Worm (Caenorhabditis elegans) whole organism, L3 larva: Measurements from ENCODE around the gene gly-3.

Experiments
- R02D3.7 ChIP-seq: fragments of 150-350 bp; optimal IDR thresholded peaks from 2 replicates; lab custom pipeline; 2014; ENCODE audit warnings: missing biosample characterization, missing genetic modification characterization
- ZK546.5 ChIP-seq: sonication (generic microtip); optimal IDR thresholded peaks from 2 replicates; lab custom pipeline; 2017; ENCODE audit warnings: missing biosample characterization, missing genetic modification characterization
- aly-2 ChIP-seq: fragments of 150-350 bp; optimal IDR thresholded peaks from 2 replicates; lab custom pipeline; 2014; ENCODE audit warnings: missing biosample characterization, missing genetic modification characterization
- ceh-28 ChIP-seq: fragments of 150-350 bp; optimal IDR thresholded peaks from 2 replicates; lab custom pipeline; 2014; ENCODE audit warnings: missing biosample characterization, missing genetic modification reagents, missing genetic modification characterization
- ceh-82 ChIP-seq: fragments of 150-350 bp; optimal IDR thresholded peaks from 2 replicates; lab custom pipeline; 2014; ENCODE audit warnings: missing biosample characterization, missing genetic modification characterization
- ceh-9 ChIP-seq: sonication (generic microtip); optimal IDR thresholded peaks from 2 replicates; lab custom pipeline; 2018; ENCODE audit warnings: missing biosample characterization, missing genetic modification characterization
- daf-12 ChIP-seq: fragments of 150-350 bp; optimal IDR thresholded peaks from 2 replicates; lab custom pipeline; 2014; ENCODE audit warnings: missing biosample characterization, missing genetic modification reagents, missing genetic modification characterization
- egl-5 ChIP-seq: fragments of 150-350 bp; optimal IDR thresholded peaks from 2 replicates; lab custom pipeline; 2017; ENCODE audit warnings: missing biosample characterization, missing genetic modification reagents, missing genetic modification characterization, inconsistent platforms
- elt-1 ChIP-seq: fragments of 150-350 bp; optimal IDR thresholded peaks from 2 replicates; lab custom pipeline; 2014; ENCODE audit warnings: missing biosample characterization, missing genetic modification characterization
- elt-2 ChIP-seq: sonication (generic microtip); optimal IDR thresholded peaks from 2 replicates; lab custom pipeline; 2016; ENCODE audit warnings: missing genetic modification reagents, mild to moderate bottlenecking, missing genetic modification characterization, missing compliant biosample characterization
- elt-3 ChIP-seq, 3 experiments: fragments of 150-350 bp in 1 of 3; sonication (generic microtip) in 2 of 3; optimal IDR thresholded peaks; 2 replicates in 2 of 3; 4 replicates in 1 of 3; lab custom pipeline; 2014 to 2017; ENCODE audit warnings: missing biosample characterization in 3 of 3, missing genetic modification characterization in 3 of 3
- eor-1 ChIP-seq, 2 experiments: fragments of 150-350 bp; optimal IDR thresholded peaks; 2 replicates each; lab custom pipeline; 2014 to 2018; ENCODE audit warnings: missing biosample characterization in 2 of 2, missing genetic modification characterization in 2 of 2
- fkh-10 ChIP-seq: sonication (generic microtip); optimal IDR thresholded peaks from 2 replicates; lab custom pipeline; 2017; ENCODE audit warnings: missing biosample characterization, missing genetic modification reagents, missing genetic modification characterization
- fos-1 ChIP-seq: fragments of 150-350 bp; optimal IDR thresholded peaks from 2 replicates; lab custom pipeline; 2014; ENCODE audit warnings: missing biosample characterization, missing genetic modification characterization
- hmg-11 ChIP-seq: sonication (generic microtip); optimal IDR thresholded peaks from 2 replicates; lab custom pipeline; 2016; ENCODE audit warnings: missing genetic modification characterization, missing compliant biosample characterization
- jun-1 ChIP-seq: fragments of 150-350 bp; optimal IDR thresholded peaks from 2 replicates; lab custom pipeline; 2014; ENCODE audit warnings: missing biosample characterization, missing genetic modification reagents, missing genetic modification characterization
- lin-15B ChIP-seq: fragments of 150-350 bp; optimal IDR thresholded peaks from 2 replicates; lab custom pipeline; 2014; ENCODE audit warnings: missing biosample characterization, missing genetic modification characterization
- lin-39 ChIP-seq: fragments of 150-350 bp; optimal IDR thresholded peaks from 2 replicates; lab custom pipeline; 2018; ENCODE audit warnings: missing biosample characterization, missing genetic modification reagents, missing genetic modification characterization
- lsy-12 ChIP-seq: sonication (generic microtip); optimal IDR thresholded peaks from 2 replicates; lab custom pipeline; 2016; ENCODE audit warnings: mild to moderate bottlenecking, missing genetic modification characterization, missing compliant biosample characterization
- mml-1 ChIP-seq: fragments of 150-350 bp; sonication (generic microtip); optimal IDR thresholded peaks from 3 replicates; lab custom pipeline; 2014; ENCODE audit warnings: missing biosample characterization, missing genetic modification characterization
- nhr-23 ChIP-seq: fragments of 150-350 bp; optimal IDR thresholded peaks from 2 replicates; lab custom pipeline; 2014; ENCODE audit warnings: missing biosample characterization, missing genetic modification reagents, missing genetic modification characterization
- nhr-237 ChIP-seq: fragments of 150-350 bp; optimal IDR thresholded peaks from 2 replicates; lab custom pipeline; 2014; ENCODE audit warnings: missing biosample characterization, missing genetic modification characterization
- nhr-25 ChIP-seq: sonication (generic microtip); optimal IDR thresholded peaks from 2 replicates; lab custom pipeline; 2017; ENCODE audit warnings: missing biosample characterization, missing genetic modification characterization
- nhr-28 ChIP-seq: fragments of 150-350 bp; optimal IDR thresholded peaks from 2 replicates; lab custom pipeline; 2014; ENCODE audit warnings: missing biosample characterization, missing genetic modification characterization
- nhr-43 ChIP-seq: sonication (generic microtip); optimal IDR thresholded peaks from 2 replicates; lab custom pipeline; 2016; ENCODE audit warnings: mild to moderate bottlenecking, missing genetic modification characterization, missing compliant biosample characterization; ENCODE audit not compliant: poor library complexity, severe bottlenecking
- nhr-67 ChIP-seq: fragments of 150-350 bp; optimal IDR thresholded peaks from 2 replicates; lab custom pipeline; 2014; ENCODE audit warnings: missing biosample characterization, missing genetic modification characterization
- nhr-76 ChIP-seq: fragments of 150-350 bp; sonication (generic microtip); optimal IDR thresholded peaks from 5 replicates; lab custom pipeline; 2014; ENCODE audit warnings: missing biosample characterization, missing genetic modification characterization
- pha-4 ChIP-seq: fragments of 150-350 bp; optimal IDR thresholded peaks from 2 replicates; lab custom pipeline; 2014; ENCODE audit warnings: missing biosample characterization, missing genetic modification reagents, missing genetic modification characterization
- pqm-1 ChIP-seq: fragments of 150-350 bp; optimal IDR thresholded peaks from 2 replicates; lab custom pipeline; 2017; ENCODE audit warnings: missing biosample characterization, missing genetic modification characterization, inconsistent platforms
- skn-1 ChIP-seq: fragments of 150-350 bp; optimal IDR thresholded peaks from 2 replicates; lab custom pipeline; 2014; ENCODE audit warnings: missing biosample characterization, missing genetic modification characterization
- tbx-2 ChIP-seq: sonication (generic microtip); optimal IDR thresholded peaks from 2 replicates; lab custom pipeline; 2016; ENCODE audit warnings: mild to moderate bottlenecking, missing genetic modification characterization, missing compliant biosample characterization
- unc-39 ChIP-seq: sonication (generic microtip); optimal IDR thresholded peaks from 4 replicates; lab custom pipeline; 2017; ENCODE audit warnings: missing biosample characterization, missing genetic modification characterization
- unc-62 ChIP-seq: fragments of 150-350 bp; sonication (generic microtip); optimal IDR thresholded peaks from 4 replicates; lab custom pipeline; 2014; ENCODE audit warnings: missing biosample characterization, missing genetic modification reagents, missing genetic modification characterization
- zag-1 ChIP-seq: fragments of 150-350 bp; optimal IDR thresholded peaks from 2 replicates; lab custom pipeline; 2014; ENCODE audit warnings: missing biosample characterization, missing genetic modification characterization
- ztf-11 ChIP-seq: fragments of 150-350 bp; optimal IDR thresholded peaks from 2 replicates; lab custom pipeline; 2014; ENCODE audit warnings: missing biosample characterization, missing genetic modification characterization

The gly-3 gene

ce11 chrIII:7880132-7880715, 37.3 kb downstream of the gly-3 start:
- TF ChIP-seq nhr-28 (no peak), mml-1 (tag; lab: Kevin White, UChicago) (no peak), eor-1 (tag; optimal IDR thresholded peaks at IDR 0.05; lab: Kevin White, UChicago) (no peak), elt-2 (tag; lab: Kevin White, UChicago) (no peak), elt-3 (tag; optimal IDR thresholded peaks at IDR 0.05; lab: Kevin White, UChicago) (no peak), ceh-28 (no peak), ceh-82 (tag; lab: Kevin White, UChicago) (no peak), daf-12 (tag; lab: Kevin White, UChicago) (no peak), skn-1 (tag; lab: Kevin White, UChicago) (no peak), pha-4 (no peak), aly-2 (tag; lab: Kevin White, UChicago) (no peak), nhr-67 (tag; lab: Kevin White, UChicago) (no peak), ceh-9 (tag; lab: Kevin White, UChicago) (no peak), lsy-12 (tag; lab: Kevin White, UChicago) (no peak), nhr-43 (tag; lab: Kevin White, UChicago) (no peak), tbx-2 (no peak)

- no peak for TF ChIP-seq pqm-1
- no peak for TF ChIP-seq ceh-9 (tag; lab: Kevin White, UChicago)
- no peak for TF ChIP-seq ZK546.5 (tag; lab: Kevin White, UChicago)
- TF ChIP-seq lin-15B (tag; lab: Kevin White, UChicago): no peak
- TF ChIP-seq elt-3 (tag; optimal IDR thresholded peaks at IDR 0.05; lab: Kevin White, UChicago): no peak
- no peak for TF ChIP-seq nhr-43 (tag; lab: Kevin White, UChicago)
- TF ChIP-seq zag-1 (tag; lab: Kevin White, UChicago): no peak
- no peak for TF ChIP-seq nhr-76 (tag; lab: Kevin White, UChicago)
- TF ChIP-seq nhr-237 (tag; lab: Kevin White, UChicago): no peak
- no peak for TF ChIP-seq lin-39 (tag; lab: Kevin White, UChicago)
- no peak for TF ChIP-seq nhr-67 (tag; lab: Kevin White, UChicago)
- TF ChIP-seq skn-1 (tag; lab: Kevin White, UChicago): no peak
- no peak for TF ChIP-seq lsy-12 (tag; lab: Kevin White, UChicago)
- TF ChIP-seq elt-1 (tag; lab: Kevin White, UChicago): no peak
- TF ChIP-seq ceh-28: no peak
- no peak for TF ChIP-seq tbx-2
- TF ChIP-seq, all 47 proteins: peak for 0
Measured at ce11 chrIII:7878852-7879329, 38.7 kb downstream of the gly-3 start, which contains the start of gene sup-18. sup-18 (minus strand) TSS chrIII:7878902.

- TF ChIP-seq nhr-237 (tag; lab: Kevin White, UChicago) (no peak), jun-1 (tag; lab: Kevin White, UChicago) (no peak), skn-1 (tag; lab: Kevin White, UChicago) (no peak), hmg-11 (tag; lab: Kevin White, UChicago) (no peak), ceh-82 (tag; lab: Kevin White, UChicago) (no peak), unc-39 (tag; lab: Kevin White, UChicago) (no peak), pha-4 (no peak), elt-1 (tag; lab: Kevin White, UChicago) (no peak), nhr-25 (tag; lab: Kevin White, UChicago) (no peak), nhr-76 (tag; lab: Kevin White, UChicago) (no peak), lin-15B (tag; lab: Kevin White, UChicago) (no peak), nhr-43 (tag; lab: Kevin White, UChicago) (no peak), nhr-23 (no peak), elt-2 (tag; lab: Kevin White, UChicago) (no peak), unc-62 (GFP tag; lab: Kevin White, UChicago) (no peak), tbx-2 (no peak), eor-1 (tag; optimal IDR thresholded peaks at IDR 0.05; lab: Kevin White, UChicago) (no peak), ztf-11 (tag; lab: Kevin White, UChicago) (no peak)
Measured at ce11 chrIII:7877090-7877489, 40.5 kb downstream of the gly-3 start.

DNA sequence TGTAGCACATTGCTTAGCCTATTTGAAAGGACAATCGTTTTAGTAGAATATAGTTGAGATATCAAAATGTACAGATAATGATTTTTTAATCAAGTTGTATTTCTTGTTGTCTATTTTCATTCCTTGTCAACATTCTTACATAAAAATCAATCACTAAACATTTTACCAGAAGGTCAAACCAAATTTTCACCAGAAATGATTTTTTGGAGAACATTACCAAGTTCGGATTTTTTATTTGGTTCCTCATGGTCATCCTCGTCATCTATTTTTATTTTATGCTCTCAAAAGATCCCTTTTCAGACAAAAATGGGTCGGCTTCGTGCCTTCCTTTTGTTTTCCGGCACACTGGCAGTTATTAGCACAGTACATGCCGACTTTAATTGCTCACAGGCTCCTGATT, 44.1 kb downstream of the gly-3 start, which contains the start of gene tyr-1:
TSS of gene tyr-1 (plus strand) at position 301 of the 400 bp plus-strand sequence.
- TF ChIP-seq nhr-25 (tag; lab: Kevin White, UChicago) (no peak), pha-4 (no peak), skn-1 (tag; lab: Kevin White, UChicago) (no peak), pqm-1 (no peak), jun-1 (tag; lab: Kevin White, UChicago) (no peak), fos-1 (tag; lab: Kevin White, UChicago) (no peak), elt-1 (tag; lab: Kevin White, UChicago) (no peak), lin-15B (tag; lab: Kevin White, UChicago) (no peak), ceh-9 (tag; lab: Kevin White, UChicago) (no peak), R02D3.7 (tag; lab: Kevin White, UChicago) (no peak), fkh-10 (GFP tag; lab: Kevin White, UChicago) (no peak), nhr-43 (tag; lab: Kevin White, UChicago) (no peak), egl-5 (tag; lab: Kevin White, UChicago) (no peak)
